Worm (Caenorhabditis elegans) whole organism, young adult: ENCODE data around the gene pid-5.

Experiments
- B0019.2 ChIP-seq: fragments of 200-800 bp; sonication (Bioruptor generic); conservative IDR thresholded peaks from 2 replicates; pipeline ENCODE4 v1.3.6; 2022; ENCODE audit warnings: missing genetic modification reagents, missing genetic modification characterization, missing compliant biosample characterization
- B0336.3 ChIP-seq: fragments of 200-800 bp; sonication (Bioruptor generic); IDR thresholded peaks from 2 replicates; pipeline ENCODE4 v1.3.6; 2022; ENCODE audit warnings: missing genetic modification characterization, missing compliant biosample characterization
- C17E4.6 ChIP-seq: fragments of 200-800 bp; sonication (Bioruptor generic); IDR thresholded peaks from 2 replicates; pipeline ENCODE4 v1.3.6; 2022; ENCODE audit warnings: missing genetic modification reagents, missing genetic modification characterization, missing compliant biosample characterization
- F37B4.10 ChIP-seq: fragments of 200-800 bp; sonication (Bioruptor generic); IDR thresholded peaks from 2 replicates; pipeline ENCODE4 v1.3.6; 2022; ENCODE audit warnings: missing genetic modification characterization, missing compliant biosample characterization
- F39B2.1 ChIP-seq: fragments of 200-800 bp; sonication (Bioruptor generic); IDR thresholded peaks from 2 replicates; pipeline ENCODE4 v1.3.6; 2022; ENCODE audit warnings: missing genetic modification reagents, missing genetic modification characterization, missing compliant biosample characterization
- F49E8.2 ChIP-seq: sonication (generic microtip); optimal IDR thresholded peaks from 3 replicates; lab custom pipeline; 2017; ENCODE audit warnings: missing genetic modification characterization, mild to moderate bottlenecking, missing compliant biosample characterization, antibody characterized with exemption, moderate library complexity; ENCODE audit not compliant: insufficient read depth
- Y53G8AR.9 ChIP-seq: fragments of 200-800 bp; sonication (Bioruptor generic); conservative IDR thresholded peaks from 2 replicates; pipeline ENCODE4 v1.3.6; 2022; ENCODE audit warnings: missing genetic modification reagents, missing genetic modification characterization, missing compliant biosample characterization
- Y56A3A.18 ChIP-seq: fragments of 200-800 bp; sonication (Bioruptor generic); IDR thresholded peaks from 2 replicates; pipeline ENCODE4 v1.3.6; 2022; ENCODE audit warnings: missing genetic modification reagents, missing genetic modification characterization, missing compliant biosample characterization
- Y95B8A.8 ChIP-seq: fragments of 200-800 bp; sonication (Bioruptor generic); IDR thresholded peaks from 2 replicates; pipeline ENCODE4 v1.3.6; 2022; ENCODE audit warnings: missing genetic modification reagents, missing genetic modification characterization, missing compliant biosample characterization
- aptf-3 ChIP-seq: fragments of 200-800 bp; sonication (Bioruptor generic); IDR thresholded peaks from 2 replicates; pipeline ENCODE4 v1.3.6; 2022; ENCODE audit warnings: missing genetic modification characterization, missing compliant biosample characterization
- attf-5 ChIP-seq: fragments of 200-800 bp; sonication (Bioruptor generic); optimal IDR thresholded peaks from 2 replicates; lab custom pipeline; 2018; ENCODE audit warnings: mild to moderate bottlenecking, missing genetic modification characterization, missing compliant biosample characterization
- attf-6 ChIP-seq: fragments of 200-800 bp; sonication (Bioruptor generic); IDR thresholded peaks from 2 replicates; pipeline ENCODE4 v1.3.6; 2022; ENCODE audit warnings: missing genetic modification reagents, missing genetic modification characterization, missing compliant biosample characterization
- bed-1 ChIP-seq: fragments of 200-800 bp; sonication (Bioruptor generic); IDR thresholded peaks from 2 replicates; pipeline ENCODE4 v1.3.6; 2022; ENCODE audit warnings: missing genetic modification reagents, missing genetic modification characterization, missing compliant biosample characterization
- bed-2 ChIP-seq: fragments of 200-800 bp; sonication (Bioruptor generic); IDR thresholded peaks from 2 replicates; pipeline ENCODE4 v1.3.6; 2022; ENCODE audit warnings: missing genetic modification reagents, missing genetic modification characterization, missing compliant biosample characterization
- cebp-1 ChIP-seq, 2 experiments: fragments of 200-800 bp in 1 of 2; sonication (Bioruptor generic) in 1 of 2; sonication (generic microtip) in 1 of 2; IDR thresholded peaks in 1 of 2; optimal IDR thresholded peaks in 1 of 2; 2 replicates each; pipeline versions ENCODE4 v1.3.6 to Lab custom; 2017 to 2022; ENCODE audit warnings: missing compliant biosample characterization in 2 of 2, missing genetic modification characterization in 2 of 2, mild to moderate bottlenecking in 1 of 2, missing genetic modification reagents in 1 of 2, moderate library complexity in 1 of 2
- cebp-2 ChIP-seq: fragments of 200-800 bp; sonication (Bioruptor generic); IDR thresholded peaks from 2 replicates; pipeline ENCODE4 v1.3.6; 2022; ENCODE audit warnings: missing genetic modification characterization, missing compliant biosample characterization
- chd-7 ChIP-seq: sonication (generic microtip); optimal IDR thresholded peaks from 2 replicates; lab custom pipeline; 2016; ENCODE audit warnings: mild to moderate bottlenecking, missing genetic modification characterization, moderate library complexity, missing compliant biosample characterization
- egrh-3 ChIP-seq: fragments of 200-800 bp; sonication (Bioruptor generic); IDR thresholded peaks from 2 replicates; pipeline ENCODE4 v1.3.6; 2022; ENCODE audit warnings: missing genetic modification reagents, missing genetic modification characterization, missing compliant biosample characterization
- ekl-4 ChIP-seq: fragments of 200-800 bp; sonication (Bioruptor generic); IDR thresholded peaks from 2 replicates; pipeline ENCODE4 v1.3.6; 2022; ENCODE audit warnings: missing genetic modification reagents, missing genetic modification characterization, missing compliant biosample characterization
- fkh-3 ChIP-seq: sonication (generic microtip); optimal IDR thresholded peaks from 2 replicates; lab custom pipeline; 2016; ENCODE audit warnings: mild to moderate bottlenecking, missing genetic modification characterization, missing compliant biosample characterization
- gei-17 ChIP-seq: fragments of 200-800 bp; sonication (Bioruptor generic); optimal IDR thresholded peaks from 2 replicates; lab custom pipeline; 2018; ENCODE audit warnings: mild to moderate bottlenecking, missing genetic modification characterization, missing compliant biosample characterization
- let-607 ChIP-seq, 2 experiments: fragments of 200-800 bp in 1 of 2; sonication (Bioruptor generic) in 1 of 2; sonication (generic microtip) in 1 of 2; optimal IDR thresholded peaks; 2 replicates each; lab custom pipeline; 2016 to 2018; ENCODE audit warnings: mild to moderate bottlenecking in 2 of 2, missing compliant biosample characterization in 2 of 2, missing genetic modification characterization in 2 of 2, moderate library complexity in 2 of 2, missing genotype in 1 of 2
- lin-26 ChIP-seq: fragments of 200-800 bp; sonication (Bioruptor generic); IDR thresholded peaks from 2 replicates; pipeline ENCODE4 v1.3.6; 2022; ENCODE audit warnings: missing genetic modification reagents, missing genetic modification characterization, missing compliant biosample characterization
- madf-6 ChIP-seq: fragments of 200-800 bp; sonication (Bioruptor generic); IDR thresholded peaks from 2 replicates; pipeline ENCODE4 v1.3.6; 2022; ENCODE audit warnings: missing genetic modification reagents, missing genetic modification characterization, missing compliant biosample characterization
- mel-28 ChIP-seq: sonication (generic microtip); optimal IDR thresholded peaks from 2 replicates; lab custom pipeline; 2016; ENCODE audit warnings: borderline replicate concordance, mild to moderate bottlenecking, missing genetic modification characterization, missing compliant biosample characterization
- nfyb-1 ChIP-seq: fragments of 200-800 bp; sonication (Bioruptor generic); IDR thresholded peaks from 2 replicates; pipeline ENCODE4 v1.3.6; 2022; ENCODE audit warnings: missing genetic modification reagents, missing genetic modification characterization, missing compliant biosample characterization
- nhr-80 ChIP-seq: sonication (generic microtip); optimal IDR thresholded peaks from 2 replicates; lab custom pipeline; 2016; ENCODE audit warnings: missing genetic modification characterization, missing compliant biosample characterization
- rcor-1 ChIP-seq: fragments of 200-800 bp; sonication (Bioruptor generic); IDR thresholded peaks from 2 replicates; pipeline ENCODE4 v1.3.6; 2022; ENCODE audit warnings: missing genetic modification reagents, missing genetic modification characterization, missing compliant biosample characterization
- repo-1 ChIP-seq: sonication (generic microtip); optimal IDR thresholded peaks from 2 replicates; lab custom pipeline; 2017; ENCODE audit warnings: mild to moderate bottlenecking, missing genetic modification characterization, missing compliant biosample characterization
- sea-2 ChIP-seq: fragments of 200-800 bp; sonication (Bioruptor generic); IDR thresholded peaks from 2 replicates; pipeline ENCODE4 v1.3.6; 2022; ENCODE audit warnings: missing genetic modification characterization, missing compliant biosample characterization
- snpc-1.1 ChIP-seq: sonication (generic microtip); optimal IDR thresholded peaks from 2 replicates; lab custom pipeline; 2017; ENCODE audit warnings: missing genetic modification characterization, mild to moderate bottlenecking, missing compliant biosample characterization, antibody characterized with exemption, moderate library complexity, missing genotype, missing genetic modification reagents; ENCODE audit not compliant: insufficient read depth
- snpc-4 ChIP-seq, 5 experiments: fragments of 150-350 bp in 1 of 5; sonication (generic microtip) in 4 of 5; optimal IDR thresholded peaks; 2 replicates each; lab custom pipeline; 2014 to 2018; ENCODE audit warnings: missing genetic modification characterization in 5 of 5, missing biosample characterization in 3 of 5, antibody characterized with exemption in 2 of 5, mild to moderate bottlenecking in 2 of 5, missing compliant biosample characterization in 2 of 5, missing genotype in 2 of 5, moderate library complexity in 2 of 5, missing genetic modification reagents in 1 of 5
- somi-1 ChIP-seq: fragments of 200-800 bp; sonication (Bioruptor generic); optimal IDR thresholded peaks from 2 replicates; lab custom pipeline; 2018; ENCODE audit warnings: mild to moderate bottlenecking, missing genetic modification characterization, missing compliant biosample characterization
- sptf-2 ChIP-seq: fragments of 200-800 bp; sonication (Bioruptor generic); optimal IDR thresholded peaks from 2 replicates; lab custom pipeline; 2018; ENCODE audit warnings: mild to moderate bottlenecking, missing genetic modification characterization, missing compliant biosample characterization
- tbp1 ChIP-seq: fragments of 200-800 bp; sonication (Bioruptor generic); optimal IDR thresholded peaks from 2 replicates; lab custom pipeline; 2018; ENCODE audit warnings: mild to moderate bottlenecking, missing genetic modification characterization, missing compliant biosample characterization
- ztf-18 ChIP-seq: sonication (generic microtip); optimal IDR thresholded peaks from 2 replicates; lab custom pipeline; 2016; ENCODE audit warnings: missing genotype, mild to moderate bottlenecking, missing genetic modification characterization, missing compliant biosample characterization
- ztf-22 ChIP-seq: fragments of 200-800 bp; sonication (Bioruptor generic); optimal IDR thresholded peaks from 2 replicates; lab custom pipeline; 2018; ENCODE audit warnings: mild to moderate bottlenecking, missing genetic modification characterization, moderate library complexity, missing compliant biosample characterization
- ztf-26 ChIP-seq: sonication (generic microtip); optimal IDR thresholded peaks from 2 replicates; lab custom pipeline; 2017; ENCODE audit warnings: missing genetic modification characterization, missing compliant biosample characterization
- ztf-28 ChIP-seq: fragments of 200-800 bp; sonication (Bioruptor generic); IDR thresholded peaks from 2 replicates; pipeline ENCODE4 v1.3.6; 2022; ENCODE audit warnings: missing genetic modification reagents, missing genetic modification characterization, missing compliant biosample characterization
- ztf-3 ChIP-seq: fragments of 200-800 bp; sonication (Bioruptor generic); optimal IDR thresholded peaks from 2 replicates; lab custom pipeline; 2018; ENCODE audit warnings: mild to moderate bottlenecking, missing genetic modification characterization, missing compliant biosample characterization

Gene pid-5

ce11 chrV:4186453-4187143 lies 10.9 kb downstream of the pid-5 start (continued):
- peak; percentile 62 for TF ChIP-seq ztf-22 (GFP tag; lab: Kevin White, UChicago)
- TF ChIP-seq egrh-3 = peak; percentile 92
- TF ChIP-seq tbp1 = peak; percentile 36
- peak; percentile 61 for TF ChIP-seq ztf-26 (tag; lab: Kevin White, UChicago)
- TF ChIP-seq nfyb-1 = peak; percentile 78
- TF ChIP-seq Y95B8A.8 = no peak
- TF ChIP-seq Y53G8AR.9 (GFP tag; lab: Robert Waterston, UW) = no peak
- peak; percentile 31; the same call in 1 of the 2 replicates for TF ChIP-seq ekl-4
- no peak for TF ChIP-seq cebp-2 (GFP tag; lab: Robert Waterston, UW)
- TF ChIP-seq cebp-1 (GFP tag; IDR thresholded peaks at IDR 0.05; lab: Robert Waterston, UW) = 0 out of 2 replicates have a peak, but pooled peaks have one; percentile 10
- TF ChIP-seq cebp-1 (tag; optimal IDR thresholded peaks at IDR 0.05; lab: Kevin White, UChicago) = peak; percentile 50

- TF ChIP-seq snpc-4 (GFP tag; optimal IDR thresholded peaks at IDR 0.05; lab: Kevin White, UChicago) (no peak), snpc-4 (tag; optimal IDR thresholded peaks at IDR 0.05; lab: Kevin White, UChicago) (peak in 2 of 4 experiments; percentile 16 to 78), nhr-80 (tag; lab: Kevin White, UChicago) (peak; percentile 26), sea-2 (GFP tag; lab: Robert Waterston, UW) (no peak), ztf-18 (no peak), Y53G8AR.9 (GFP tag; lab: Robert Waterston, UW) (0 out of 2 replicates have a peak, but pooled peaks have one; percentile 27)
These were observed 11.4 kb downstream of the pid-5 start, which contains the start of gene nhr-114 for ce11 chrV:4187144-4187485. TSS of gene nhr-114 (plus strand) at chrV:4187202.

- TF ChIP-seq ztf-26 (tag; lab: Kevin White, UChicago) (peak; percentile 52), repo-1 (tag; lab: Kevin White, UChicago) (peak; percentile 66), F39B2.1 (no peak), mel-28 (no peak), sptf-2 (GFP tag; lab: Kevin White, UChicago) (no peak), attf-6 (GFP tag; lab: Robert Waterston, UW) (no peak)
These were observed 13.9 kb downstream of the pid-5 start for ce11 chrV:4189618-4190017.

ce11 chrV:4190232-4190631 lies 14.6 kb downstream of the pid-5 start:
- peak; percentile 81; the same call in 1 of the 2 replicates for TF ChIP-seq Y56A3A.18 (GFP tag; lab: Robert Waterston, UW)
- no peak for TF ChIP-seq F37B4.10 (GFP tag; lab: Robert Waterston, UW)
- no peak for TF ChIP-seq snpc-4 (GFP tag; optimal IDR thresholded peaks at IDR 0.05; lab: Kevin White, UChicago)
- no peak for TF ChIP-seq snpc-4 (tag; optimal IDR thresholded peaks at IDR 0.05; lab: Kevin White, UChicago)
- TF ChIP-seq madf-6 (GFP tag; lab: Robert Waterston, UW) = peak; percentile 45
- no peak for TF ChIP-seq B0019.2 (GFP tag; lab: Robert Waterston, UW)
- 0 out of 2 replicates have a peak, but pooled peaks have one; percentile 36 for TF ChIP-seq lin-26 (GFP tag; lab: Robert Waterston, UW)
- TF ChIP-seq C17E4.6 = no peak
- TF ChIP-seq ztf-28 (GFP tag; lab: Robert Waterston, UW) = no peak
- no peak for TF ChIP-seq F49E8.2 (tag; lab: Kevin White, UChicago)
- TF ChIP-seq B0336.3 (GFP tag; lab: Robert Waterston, UW) = peak; percentile 70; the same call in 1 of the 2 replicates
- peak; percentile 68 for TF ChIP-seq repo-1 (tag; lab: Kevin White, UChicago)
- TF ChIP-seq somi-1 (GFP tag; lab: Kevin White, UChicago) = no peak
- 0 out of 2 replicates have a peak, but pooled peaks have one; percentile 69 for TF ChIP-seq nfyb-1
- TF ChIP-seq bed-1 (GFP tag; lab: Robert Waterston, UW) = no peak
- TF ChIP-seq attf-5 (GFP tag; lab: Kevin White, UChicago) = no peak
- no peak for TF ChIP-seq cebp-1 (GFP tag; IDR thresholded peaks at IDR 0.05; lab: Robert Waterston, UW)
- TF ChIP-seq cebp-1 (tag; optimal IDR thresholded peaks at IDR 0.05; lab: Kevin White, UChicago) = peak; percentile 8
- peak; percentile 68; the same call in 1 of the 2 replicates for TF ChIP-seq aptf-3 (GFP tag; lab: Robert Waterston, UW)
- TF ChIP-seq fkh-3 (tag; lab: Kevin White, UChicago) = peak; percentile 61
- peak; percentile 30 for TF ChIP-seq gei-17
- no peak for TF ChIP-seq snpc-1.1 (tag; lab: Kevin White, UChicago)
- TF ChIP-seq bed-2 (GFP tag; lab: Robert Waterston, UW) = no peak
- no peak for TF ChIP-seq let-607 (tag; optimal IDR thresholded peaks at IDR 0.05; lab: Kevin White, UChicago)
- no peak for TF ChIP-seq rcor-1 (GFP tag; lab: Robert Waterston, UW)
- peak; percentile 1 for TF ChIP-seq ztf-3 (GFP tag; lab: Kevin White, UChicago)
- TF ChIP-seq F39B2.1 = 0 out of 2 replicates have a peak, but pooled peaks have one; percentile 24
- TF ChIP-seq chd-7 (tag; lab: Kevin White, UChicago) = peak; percentile 29
